Worm (Caenorhabditis elegans): ENCODE data around the gene K07D4.4.

Gene K07D4.4

ce11 chrII:4063997-4064396, 31.8 kb upstream of the K07D4.4 start, which contains the start of gene fbxb-118:
fbxb-118 (minus strand) TSS chrII:4064097.
- no peak for TF ChIP-seq pros-1 (tag; optimal IDR thresholded peaks at IDR 0.05)
- TF ChIP-seq ref-2 (tag; optimal IDR thresholded peaks at IDR 0.05): no peak
- TF ChIP-seq nhr-11 (tag; optimal IDR thresholded peaks at IDR 0.05): no peak
- TF ChIP-seq ceh-18 (tag; optimal IDR thresholded peaks at IDR 0.05): no peak
- no peak for TF ChIP-seq pha-2 (tag; optimal IDR thresholded peaks at IDR 0.05)
- no peak for TF ChIP-seq hlh-13 (GFP tag; optimal IDR thresholded peaks at IDR 0.05)
- no peak for TF ChIP-seq npax-4 (tag; optimal IDR thresholded peaks at IDR 0.05)
- TF ChIP-seq ceh-31 (tag; optimal IDR thresholded peaks at IDR 0.05): no peak
- no peak for TF ChIP-seq ceh-6 (GFP tag; optimal IDR thresholded peaks at IDR 0.05)
- TF ChIP-seq ztf-16 (tag; optimal IDR thresholded peaks at IDR 0.05): no peak
- no peak for TF ChIP-seq ceh-2 (tag; optimal IDR thresholded peaks at IDR 0.05)
- TF ChIP-seq gmeb-2 (tag; optimal IDR thresholded peaks at IDR 0.05): no peak
- no peak for TF ChIP-seq Y22D7AL.16 (tag; optimal IDR thresholded peaks at IDR 0.05)
- TF ChIP-seq hlh-6 (tag; optimal IDR thresholded peaks at IDR 0.05): no peak

- TF ChIP-seq ceh-31 (tag; optimal IDR thresholded peaks at IDR 0.05): no peak
- no peak for TF ChIP-seq ceh-22 (tag; optimal IDR thresholded peaks at IDR 0.05)
- TF ChIP-seq ceh-24 (tag; optimal IDR thresholded peaks at IDR 0.05): no peak
- no peak for TF ChIP-seq ceh-18 (tag; optimal IDR thresholded peaks at IDR 0.05)
- TF ChIP-seq lin-11 (tag; optimal IDR thresholded peaks at IDR 0.05): no peak
- no peak for TF ChIP-seq K09A11.1 (tag; optimal IDR thresholded peaks at IDR 0.05; ENCODE audit: insufficient read depth)
- no peak for TF ChIP-seq fkh-6 (tag; optimal IDR thresholded peaks at IDR 0.05)
- no peak for TF ChIP-seq eyg-1 (tag; optimal IDR thresholded peaks at IDR 0.05)
- TF ChIP-seq nfya-1 (tag; optimal IDR thresholded peaks at IDR 0.05): no peak
- no peak for TF ChIP-seq odd-2 (tag; optimal IDR thresholded peaks at IDR 0.05)
- TF ChIP-seq pat-9 (tag; optimal IDR thresholded peaks at IDR 0.05): no peak
- TF ChIP-seq ceh-19 (GFP tag; optimal IDR thresholded peaks at IDR 0.05): no peak
- no peak for TF ChIP-seq pag-3 (tag; optimal IDR thresholded peaks at IDR 0.05; ENCODE audit: borderline replicate concordance)
- TF ChIP-seq hlh-15 (tag; optimal IDR thresholded peaks at IDR 0.05): no peak
- no peak for TF ChIP-seq ztf-16 (tag; optimal IDR thresholded peaks at IDR 0.05)
- TF ChIP-seq dve-1 (tag; optimal IDR thresholded peaks at IDR 0.05): no peak
- no peak for TF ChIP-seq madf-2 (tag; optimal IDR thresholded peaks at IDR 0.05)
Measured at ce11 chrII:4062477-4062876, 30.3 kb upstream of the K07D4.4 start, which contains the start of gene gadr-4. gadr-4 (minus strand) TSS chrII:4062577.

- TF ChIP-seq pag-3 (tag; optimal IDR thresholded peaks at IDR 0.05; ENCODE audit: borderline replicate concordance) (no peak), pax-1 (tag; optimal IDR thresholded peaks at IDR 0.05) (no peak), unc-3 (GFP tag; conservative IDR thresholded peaks at IDR 0.05) (no peak), unc-3 (tag; optimal IDR thresholded peaks at IDR 0.05) (no peak), gmeb-2 (tag; optimal IDR thresholded peaks at IDR 0.05) (no peak)
Measured at ce11 chrII:4045396-4045795, 13.2 kb upstream of the K07D4.4 start, which contains the start of gene K07D4.2. K07D4.2 (minus strand) TSS chrII:4045496.

DNA sequence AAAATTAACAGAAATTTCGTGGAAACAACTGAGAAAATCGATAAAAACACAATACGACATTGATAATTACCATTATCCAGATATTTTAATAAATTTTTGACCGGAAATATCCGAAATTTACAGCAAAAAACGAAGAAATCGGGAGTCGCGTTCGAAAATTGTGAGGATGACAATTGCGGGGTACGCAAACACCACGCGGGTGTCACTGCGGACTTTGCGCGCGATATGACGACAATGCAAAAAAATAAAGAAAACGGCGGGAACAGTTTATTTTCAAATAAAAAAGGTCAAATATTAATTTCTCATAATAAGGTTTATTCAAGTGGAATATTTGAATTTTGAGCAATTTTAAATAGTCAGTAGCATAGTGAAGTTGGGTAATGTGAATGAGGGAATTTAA, 12.2 kb upstream of the K07D4.4 start, which contains the start of gene rpn-11:
Gene rpn-11, minus strand, starts transcription at position 198 of the 400 bp plus-strand sequence.
- TF ChIP-seq sdc-2 (tag; optimal IDR thresholded peaks at IDR 0.05): no peak
- TF ChIP-seq tbx-2 (tag; optimal IDR thresholded peaks at IDR 0.05): peak; percentile 29
- TF ChIP-seq elt-2 (tag; optimal IDR thresholded peaks at IDR 0.05): peak; percentile 44
- TF ChIP-seq pax-1 (tag; optimal IDR thresholded peaks at IDR 0.05): peak; percentile 39
- peak; percentile 71 for TF ChIP-seq nfya-1 (tag; optimal IDR thresholded peaks at IDR 0.05)
- TF ChIP-seq ceh-31 (tag; optimal IDR thresholded peaks at IDR 0.05): peak; percentile 44
- TF ChIP-seq ceh-24 (tag; optimal IDR thresholded peaks at IDR 0.05): no peak
- TF ChIP-seq ceh-48 (tag; optimal IDR thresholded peaks at IDR 0.05): peak; percentile 18
- TF ChIP-seq lim-6 (tag; optimal IDR thresholded peaks at IDR 0.05): no peak
- TF ChIP-seq mec-3 (tag; optimal IDR thresholded peaks at IDR 0.05; ENCODE audit: borderline replicate concordance): no peak
- TF ChIP-seq ceh-2 (tag; optimal IDR thresholded peaks at IDR 0.05): no peak
- no peak for TF ChIP-seq syd-9 (tag; optimal IDR thresholded peaks at IDR 0.05)
- TF ChIP-seq ttx-3 (tag; optimal IDR thresholded peaks at IDR 0.05): no peak
- peak; percentile 54 for TF ChIP-seq ref-2 (tag; optimal IDR thresholded peaks at IDR 0.05)
- TF ChIP-seq hlh-30 (tag; optimal IDR thresholded peaks at IDR 0.05; ENCODE audit: insufficient read depth): peak; percentile 2
- peak; percentile 37 for TF ChIP-seq unc-86 (tag; optimal IDR thresholded peaks at IDR 0.05)
- TF ChIP-seq nhr-11 (tag; optimal IDR thresholded peaks at IDR 0.05): no peak
- peak; percentile 36 for TF ChIP-seq ceh-34 (tag; optimal IDR thresholded peaks at IDR 0.05)
- TF ChIP-seq Y22D7AL.16 (tag; optimal IDR thresholded peaks at IDR 0.05): no peak
- no peak for TF ChIP-seq fkh-10 (GFP tag; optimal IDR thresholded peaks at IDR 0.05)
- no peak for TF ChIP-seq lin-11 (tag; optimal IDR thresholded peaks at IDR 0.05)
- no peak for TF ChIP-seq ama-1 (optimal IDR thresholded peaks at IDR 0.05)
- peak; percentile 36 for TF ChIP-seq ceh-18 (tag; optimal IDR thresholded peaks at IDR 0.05)
- no peak for TF ChIP-seq C08G9.2 (tag; optimal IDR thresholded peaks at IDR 0.05)
- no peak for TF ChIP-seq ceh-9 (tag; optimal IDR thresholded peaks at IDR 0.05)
- peak; percentile 9 for TF ChIP-seq unc-42 (tag; optimal IDR thresholded peaks at IDR 0.05)

All from whole organism, late embryonic.